Worm (Caenorhabditis elegans) whole organism, dauer: Measurements from ENCODE around the gene gid-8.

Experiments
- unc-62 ChIP-seq: sonication (generic microtip); optimal IDR thresholded peaks from 2 replicates; lab custom pipeline; 2017; ENCODE audit warnings: missing biosample characterization, missing genetic modification reagents, missing genetic modification characterization

gid-8 gene

ce11 chrV:1480841-1481240 lies 13.3 kb downstream of the gid-8 start:
- TF ChIP-seq unc-62 (GFP tag; lab: Kevin White, UChicago) = no peak

- no peak for TF ChIP-seq unc-62 (GFP tag; lab: Kevin White, UChicago)
These were observed 14.2 kb downstream of the gid-8 start, which contains the start of gene C38C3.4 for ce11 chrV:1481742-1482141. Gene C38C3.4, plus strand, starts transcription at chrV:1482042.

DNA sequence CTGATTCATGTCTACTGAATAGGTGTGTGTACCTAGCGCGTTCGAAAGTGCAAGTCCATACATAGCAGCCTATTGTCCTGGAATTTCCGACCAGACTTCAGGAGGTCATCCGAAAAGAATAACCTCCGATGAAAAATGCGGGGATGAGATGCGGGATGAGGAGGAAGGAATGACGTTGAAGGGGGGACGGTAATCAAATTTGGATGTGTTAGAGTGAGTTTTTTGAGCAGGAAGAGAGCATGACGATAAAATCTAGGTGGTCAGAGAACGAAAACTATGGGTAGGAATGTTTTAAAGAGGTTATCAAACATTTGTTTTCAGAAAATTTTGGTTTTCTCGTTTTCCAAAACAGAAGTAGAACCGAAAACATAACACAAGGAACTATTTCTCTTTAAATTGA lies 18.5 kb downstream of the gid-8 start:
- TF ChIP-seq unc-62 (GFP tag; lab: Kevin White, UChicago) = no peak

ce11 chrV:1487262-1487661 lies 19.7 kb downstream of the gid-8 start:
- TF ChIP-seq unc-62 (GFP tag; lab: Kevin White, UChicago) = no peak

DNA sequence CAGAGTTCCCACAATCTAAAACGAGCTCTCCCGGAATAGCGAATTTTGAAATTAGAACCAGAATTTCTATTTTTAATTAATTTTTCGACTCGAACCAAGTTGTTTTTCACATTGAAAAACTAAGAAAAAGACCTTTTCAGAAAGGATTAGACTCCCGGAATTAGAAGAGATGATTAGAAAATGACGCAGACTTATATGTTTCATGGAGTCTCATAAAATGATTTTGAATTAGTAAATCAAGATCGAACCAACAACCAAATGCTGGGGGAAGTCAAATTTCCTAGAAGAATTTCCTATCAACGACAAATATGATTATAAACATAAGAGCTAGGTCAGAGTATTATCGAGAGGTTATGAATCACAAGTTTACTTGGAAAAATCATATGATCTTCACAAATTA lies 21.1 kb downstream of the gid-8 start:
- TF ChIP-seq unc-62 (GFP tag; lab: Kevin White, UChicago) = no peak

ce11 chrV:1491510-1491909 lies 24.0 kb downstream of the gid-8 start, which contains the start of gene C38C3.6:
Gene C38C3.6, minus strand, starts transcription at chrV:1491610.
- TF ChIP-seq unc-62 (GFP tag; lab: Kevin White, UChicago) = no peak

- no peak for TF ChIP-seq unc-62 (GFP tag; lab: Kevin White, UChicago)
These were observed 26.9 kb downstream of the gid-8 start, which contains the start of gene spig-7 for ce11 chrV:1494469-1494868. Gene spig-7, plus strand, starts transcription at chrV:1494769.

DNA sequence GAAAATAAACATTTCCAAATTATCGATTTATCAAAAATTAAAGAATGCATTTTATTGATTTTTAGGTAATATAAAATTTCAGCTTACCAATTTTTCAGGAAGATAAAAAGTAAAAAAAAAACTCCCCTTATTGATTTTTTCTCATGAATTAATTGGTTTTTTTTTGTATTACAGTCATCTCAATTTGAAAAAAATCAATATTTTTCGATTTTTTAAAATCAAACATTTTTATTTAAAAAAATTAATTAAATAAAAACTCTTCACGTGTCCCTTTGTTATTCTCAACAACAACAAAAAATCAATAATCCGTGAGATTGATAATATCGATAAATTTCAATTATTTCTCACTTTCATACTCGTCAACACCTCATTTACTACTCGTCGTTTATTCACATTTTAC lies 27.8 kb downstream of the gid-8 start, which contains the start of gene C38C3.3:
TSS of gene C38C3.3 (plus strand) at position 301 of the 400 bp plus-strand sequence.
- no peak for TF ChIP-seq unc-62 (GFP tag; lab: Kevin White, UChicago)

ce11 chrV:1495752-1496151 lies 28.2 kb downstream of the gid-8 start:
- no peak for TF ChIP-seq unc-62 (GFP tag; lab: Kevin White, UChicago)

ce11 chrV:1499140-1499539 lies 31.6 kb downstream of the gid-8 start, which contains the start of gene sru-27:
Gene sru-27, plus strand, starts transcription at chrV:1499440.
- no peak for TF ChIP-seq unc-62 (GFP tag; lab: Kevin White, UChicago)

- no peak for TF ChIP-seq unc-62 (GFP tag; lab: Kevin White, UChicago)
These were observed 38.5 kb downstream of the gid-8 start, which contains the start of gene sru-28 for ce11 chrV:1505995-1506394. Gene sru-28, plus strand, starts transcription at chrV:1506295.

ce11 chrV:1511537-1511936 lies 44.0 kb downstream of the gid-8 start, which contains the start of gene nhr-260:
Gene nhr-260, minus strand, starts transcription at chrV:1511637.
- TF ChIP-seq unc-62 (GFP tag; lab: Kevin White, UChicago) = no peak
